Worm (Caenorhabditis elegans) whole organism, L1 larva: ENCODE measurements around the gene cyp-25A6.
A peak's percentile ranks its signal among the peaks of the same experiment; 100 is the strongest.

Experiments
- F16B12.6 ChIP-seq: fragments of 150-350 bp; optimal IDR thresholded peaks from 2 replicates; lab custom pipeline; 2014; ENCODE audit warnings: missing biosample characterization, missing genetic modification characterization
- alr-1 ChIP-seq: fragments of 200-800 bp; sonication (Bioruptor generic); optimal IDR thresholded peaks from 2 replicates; lab custom pipeline; 2018; ENCODE audit warnings: borderline replicate concordance, mild to moderate bottlenecking, missing genetic modification characterization, missing compliant biosample characterization
- aly-2 ChIP-seq: fragments of 150-350 bp; optimal IDR thresholded peaks from 2 replicates; lab custom pipeline; 2014; ENCODE audit warnings: missing biosample characterization, missing genetic modification characterization
- ceh-8 ChIP-seq: fragments of 200-800 bp; sonication (Bioruptor generic); optimal IDR thresholded peaks from 2 replicates; lab custom pipeline; 2018; ENCODE audit warnings: mild to moderate bottlenecking, missing genetic modification characterization, moderate library complexity, missing compliant biosample characterization
- ceh-82 ChIP-seq, 3 experiments: fragments of 150-350 bp in 1 of 3; sonication (generic microtip) in 2 of 3; optimal IDR thresholded peaks; 2 replicates each; lab custom pipeline; 2014 to 2017; ENCODE audit warnings: missing biosample characterization in 3 of 3, missing genetic modification characterization in 3 of 3
- ceh-90 ChIP-seq: sonication (generic microtip); optimal IDR thresholded peaks from 2 replicates; lab custom pipeline; 2016; ENCODE audit warnings: missing genetic modification characterization, missing compliant biosample characterization
- ces-1 ChIP-seq: fragments of 150-350 bp; optimal IDR thresholded peaks from 2 replicates; lab custom pipeline; 2014; ENCODE audit warnings: missing biosample characterization, missing genetic modification reagents, missing genetic modification characterization
- dpl-1 ChIP-seq, 3 experiments: fragments of 150-350 bp in 2 of 3; sonication (generic microtip) in 1 of 3; optimal IDR thresholded peaks; 2 replicates each; lab custom pipeline; 2014 to 2017; ENCODE audit warnings: missing biosample characterization in 3 of 3, missing genetic modification characterization in 3 of 3, missing genetic modification reagents in 3 of 3
- dsc-1 ChIP-seq: sonication (generic microtip); optimal IDR thresholded peaks from 2 replicates; lab custom pipeline; 2016; ENCODE audit warnings: mild to moderate bottlenecking, missing genetic modification characterization, missing compliant biosample characterization
- efl-1 ChIP-seq, 4 experiments: fragments of 150-350 bp; optimal IDR thresholded peaks in 3 of 4; peaks in 1 of 4; 1 replicate in 1 of 4; 2 replicates in 3 of 4; lab custom pipeline; 2014; ENCODE audit warnings: missing biosample characterization in 2 of 4, missing genetic modification characterization in 2 of 4, missing genetic modification reagents in 2 of 4
- efl-3 ChIP-seq: fragments of 200-800 bp; sonication (Bioruptor generic); optimal IDR thresholded peaks from 2 replicates; lab custom pipeline; 2018; ENCODE audit warnings: mild to moderate bottlenecking, missing genetic modification characterization, missing compliant biosample characterization
- egl-27 ChIP-seq, 2 experiments: fragments of 150-350 bp in 1 of 2; sonication (generic microtip); optimal IDR thresholded peaks; 3 replicates each; lab custom pipeline; 2017 to 2018; ENCODE audit warnings: missing biosample characterization in 2 of 2, missing genetic modification characterization in 2 of 2, missing genetic modification reagents in 2 of 2
- elt-2 ChIP-seq: sonication (generic microtip); optimal IDR thresholded peaks from 2 replicates; lab custom pipeline; 2016; ENCODE audit warnings: missing genetic modification characterization, mild to moderate bottlenecking, inconsistent platforms, missing compliant biosample characterization, missing genetic modification reagents
- ets-5 ChIP-seq: fragments of 200-800 bp; sonication (Bioruptor generic); IDR thresholded peaks from 2 replicates; pipeline ENCODE4 v1.3.6; 2022; ENCODE audit warnings: missing genetic modification characterization, missing compliant biosample characterization
- fkh-10 ChIP-seq: sonication (generic microtip); optimal IDR thresholded peaks from 2 replicates; lab custom pipeline; 2017; ENCODE audit warnings: missing biosample characterization, missing genetic modification reagents, missing genetic modification characterization
- fkh-4 ChIP-seq: sonication (generic microtip); optimal IDR thresholded peaks from 2 replicates; lab custom pipeline; 2016; ENCODE audit warnings: missing compliant biosample characterization, missing genetic modification characterization, borderline replicate concordance
- fkh-8 ChIP-seq: sonication (generic microtip); optimal IDR thresholded peaks from 2 replicates; lab custom pipeline; 2016; ENCODE audit warnings: mild to moderate bottlenecking, missing genetic modification characterization, missing compliant biosample characterization
- fos-1 ChIP-seq: fragments of 150-350 bp; optimal IDR thresholded peaks from 2 replicates; lab custom pipeline; 2014; ENCODE audit warnings: missing biosample characterization, missing genetic modification characterization
- grh-1 ChIP-seq: fragments of 200-800 bp; sonication (Bioruptor generic); IDR thresholded peaks from 2 replicates; pipeline ENCODE4 v1.3.6; 2022; ENCODE audit warnings: missing genetic modification reagents, missing genetic modification characterization, missing compliant biosample characterization
- hlh-4 ChIP-seq: sonication (generic microtip); optimal IDR thresholded peaks from 2 replicates; lab custom pipeline; 2016; ENCODE audit warnings: mild to moderate bottlenecking, missing genetic modification characterization, missing compliant biosample characterization
- hpl-2 ChIP-seq: fragments of 150-350 bp; optimal IDR thresholded peaks from 2 replicates; lab custom pipeline; 2014; ENCODE audit warnings: missing biosample characterization, missing genetic modification reagents, missing genetic modification characterization
- irx-1 ChIP-seq: sonication (generic microtip); optimal IDR thresholded peaks from 2 replicates; lab custom pipeline; 2016; ENCODE audit warnings: missing genetic modification characterization, missing compliant biosample characterization
- jun-1 ChIP-seq: fragments of 150-350 bp; optimal IDR thresholded peaks from 2 replicates; lab custom pipeline; 2014; ENCODE audit warnings: missing biosample characterization, missing genetic modification reagents, missing genetic modification characterization
- lin-14 ChIP-seq: fragments of 200-800 bp; sonication (Bioruptor generic); optimal IDR thresholded peaks from 2 replicates; lab custom pipeline; 2018; ENCODE audit warnings: mild to moderate bottlenecking, missing genetic modification characterization, moderate library complexity, missing compliant biosample characterization
- mab-9 ChIP-seq: fragments of 200-800 bp; sonication (Bioruptor generic); IDR thresholded peaks from 2 replicates; pipeline ENCODE4 v1.3.6; 2022; ENCODE audit warnings: missing genetic modification reagents, missing genetic modification characterization, missing compliant biosample characterization
- mef-2 ChIP-seq: fragments of 150-350 bp; optimal IDR thresholded peaks from 2 replicates; lab custom pipeline; 2014; ENCODE audit warnings: missing biosample characterization, missing genetic modification characterization
- nhr-11 ChIP-seq: fragments of 150-350 bp; optimal IDR thresholded peaks from 2 replicates; lab custom pipeline; 2014; ENCODE audit warnings: missing biosample characterization, missing genetic modification characterization
- nhr-237 ChIP-seq: fragments of 150-350 bp; optimal IDR thresholded peaks from 2 replicates; lab custom pipeline; 2014; ENCODE audit warnings: missing biosample characterization, missing genetic modification characterization
- nhr-71 ChIP-seq: sonication (generic microtip); optimal IDR thresholded peaks from 2 replicates; lab custom pipeline; 2016; ENCODE audit warnings: mild to moderate bottlenecking, missing genetic modification characterization, moderate library complexity, missing compliant biosample characterization
- nhr-84 ChIP-seq: sonication (generic microtip); optimal IDR thresholded peaks from 2 replicates; lab custom pipeline; 2017; ENCODE audit warnings: missing biosample characterization, missing genetic modification characterization
- nhr-90 ChIP-seq: sonication (generic microtip); optimal IDR thresholded peaks from 2 replicates; lab custom pipeline; 2016; ENCODE audit warnings: mild to moderate bottlenecking, missing genetic modification characterization, missing compliant biosample characterization; ENCODE audit not compliant: poor library complexity
- pax-3 ChIP-seq: fragments of 200-800 bp; sonication (Bioruptor generic); optimal IDR thresholded peaks from 2 replicates; lab custom pipeline; 2018; ENCODE audit warnings: mild to moderate bottlenecking, missing genetic modification characterization, moderate library complexity, missing compliant biosample characterization
- skn-1 ChIP-seq: fragments of 150-350 bp; optimal IDR thresholded peaks from 2 replicates; lab custom pipeline; 2014; ENCODE audit warnings: missing biosample characterization, missing genetic modification characterization
- snpc-4 ChIP-seq: fragments of 150-350 bp; optimal IDR thresholded peaks from 2 replicates; lab custom pipeline; 2014; ENCODE audit warnings: missing biosample characterization, missing genetic modification characterization
- sox-4 ChIP-seq: sonication (generic microtip); optimal IDR thresholded peaks from 2 replicates; lab custom pipeline; 2016; ENCODE audit warnings: missing genetic modification characterization, missing compliant biosample characterization
- sptf-1 ChIP-seq: fragments of 150-350 bp; optimal IDR thresholded peaks from 2 replicates; lab custom pipeline; 2014; ENCODE audit warnings: missing biosample characterization, missing genetic modification characterization
- unc-30 ChIP-seq: sonication (generic microtip); optimal IDR thresholded peaks from 2 replicates; lab custom pipeline; 2017; ENCODE audit warnings: missing biosample characterization, missing genetic modification characterization
- unc-86 ChIP-seq: sonication (generic microtip); optimal IDR thresholded peaks from 2 replicates; lab custom pipeline; 2016; ENCODE audit warnings: missing genetic modification characterization, missing compliant biosample characterization
- vab-15 ChIP-seq: sonication (generic microtip); optimal IDR thresholded peaks from 2 replicates; lab custom pipeline; 2017; ENCODE audit warnings: missing genotype, mild to moderate bottlenecking, missing genetic modification characterization, missing compliant biosample characterization
- zip-4 ChIP-seq: fragments of 200-800 bp; sonication (Bioruptor generic); optimal IDR thresholded peaks from 2 replicates; lab custom pipeline; 2018; ENCODE audit warnings: mild to moderate bottlenecking, missing genetic modification characterization, moderate library complexity, missing compliant biosample characterization
- ztf-11 ChIP-seq, 2 experiments: sonication (generic microtip); optimal IDR thresholded peaks; 2 replicates each; lab custom pipeline; 2016 to 2017; ENCODE audit warnings: missing genetic modification characterization in 2 of 2, missing biosample characterization in 1 of 2, missing compliant biosample characterization in 1 of 2
- ztf-4 ChIP-seq: fragments of 150-350 bp; optimal IDR thresholded peaks from 2 replicates; lab custom pipeline; 2014; ENCODE audit warnings: missing biosample characterization, missing genetic modification characterization

The cyp-25A6 gene

ce11 chrIV:4171531-4172163 is 25.6 kb upstream of the cyp-25A6 start, which contains the start of the genes K08D10.13 and rnp-2 (continued):
- TF ChIP-seq mab-9 (no peak), efl-3 (GFP tag; lab: Kevin White, UChicago) (no peak), efl-1 (optimal IDR thresholded peaks at IDR 0.05; lab: Kevin White, UChicago) (peak; percentile 59 to 70), efl-1 (GFP tag; optimal IDR thresholded peaks at IDR 0.05 in 1 of 2; lab: Kevin White, UChicago) (peak; percentile 72 to 94), ces-1 (GFP tag; lab: Kevin White, UChicago) (no peak), skn-1 (tag; lab: Kevin White, UChicago) (no peak), elt-2 (tag; lab: Kevin White, UChicago) (no peak), jun-1 (tag; lab: Kevin White, UChicago) (no peak), ztf-11 (tag; optimal IDR thresholded peaks at IDR 0.05; lab: Kevin White, UChicago) (peak in 1 of 2 experiments; percentile 59), nhr-71 (tag; lab: Kevin White, UChicago) (peak; percentile 69), mef-2 (tag; lab: Kevin White, UChicago) (no peak), fkh-10 (GFP tag; lab: Kevin White, UChicago) (peak; percentile 1), aly-2 (tag; lab: Kevin White, UChicago) (no peak), ets-5 (GFP tag; lab: Robert Waterston, UW) (no peak), snpc-4 (tag; lab: Kevin White, UChicago) (peak; percentile 28), ceh-8 (GFP tag; lab: Kevin White, UChicago) (no peak), hpl-2 (GFP tag; lab: Kevin White, UChicago) (no peak), ceh-90 (tag; lab: Kevin White, UChicago) (peak; percentile 79), unc-86 (tag; lab: Kevin White, UChicago) (no peak), nhr-90 (peak; percentile 59), hlh-4 (tag; lab: Kevin White, UChicago) (no peak), egl-27 (tag; optimal IDR thresholded peaks at IDR 0.05; lab: Kevin White, UChicago) (no peak), fkh-8 (peak; percentile 25), dpl-1 (GFP tag; optimal IDR thresholded peaks at IDR 0.05; lab: Kevin White, UChicago) (peak; percentile 46 to 75 (median 56)), irx-1 (tag; lab: Kevin White, UChicago) (peak; percentile 61), pax-3 (tag; lab: Kevin White, UChicago) (no peak), unc-30 (tag; lab: Kevin White, UChicago) (no peak), zip-4 (no peak), F16B12.6 (tag; lab: Kevin White, UChicago) (peak; percentile 52), ceh-82 (tag; optimal IDR thresholded peaks at IDR 0.05; lab: Kevin White, UChicago) (peak; percentile 45 to 67 (median 58)), nhr-84 (tag; lab: Kevin White, UChicago) (no peak), dsc-1 (no peak), vab-15 (no peak), grh-1 (no peak), fkh-4 (tag; lab: Kevin White, UChicago) (peak; percentile 21), alr-1 (tag; lab: Kevin White, UChicago) (no peak), nhr-11 (tag; lab: Kevin White, UChicago) (no peak), sox-4 (tag; lab: Kevin White, UChicago) (peak; percentile 27), nhr-237 (tag; lab: Kevin White, UChicago) (no peak), fos-1 (no peak), lin-14 (GFP tag; lab: Kevin White, UChicago) (peak; percentile 60), ztf-4 (no peak), sptf-1 (tag; lab: Kevin White, UChicago) (no peak)
